Worm (Caenorhabditis elegans) whole organism, early embryonic: ENCODE data around the gene sams-1.
"Not testable (repeated sequence)": the region's sequence is repeated elsewhere in the genome, so short reads cannot be mapped to it uniquely, and the experiment has no call there.

Experiments
- B0310.2 ChIP-seq: sonication (generic microtip); optimal IDR thresholded peaks from 2 replicates; lab custom pipeline; 2016; ENCODE audit warnings: mild to moderate bottlenecking, missing genetic modification characterization, missing compliant biosample characterization
- F13C5.2 ChIP-seq: sonication (generic microtip); optimal IDR thresholded peaks from 2 replicates; lab custom pipeline; 2017; ENCODE audit warnings: mild to moderate bottlenecking, missing genetic modification characterization, inconsistent platforms, missing compliant biosample characterization
- aly-1 ChIP-seq: sonication (generic microtip); optimal IDR thresholded peaks from 2 replicates; lab custom pipeline; 2016; ENCODE audit warnings: missing genetic modification characterization, missing compliant biosample characterization
- ama-1 ChIP-seq: fragments of 150-350 bp; optimal IDR thresholded peaks from 2 replicates; lab custom pipeline; 2014
- ceh-13 ChIP-seq: fragments of 200-800 bp; sonication (Bioruptor generic); optimal IDR thresholded peaks from 2 replicates; lab custom pipeline; 2018; ENCODE audit warnings: mild to moderate bottlenecking, missing genetic modification characterization, missing compliant biosample characterization
- ceh-36 ChIP-seq: sonication (generic microtip); optimal IDR thresholded peaks from 2 replicates; lab custom pipeline; 2016; ENCODE audit warnings: missing genetic modification characterization, inconsistent platforms, missing compliant biosample characterization
- ets-7 ChIP-seq: sonication (generic microtip); optimal IDR thresholded peaks from 2 replicates; lab custom pipeline; 2016; ENCODE audit warnings: missing genotype, missing genetic modification characterization, missing compliant biosample characterization
- flt-1 ChIP-seq: fragments of 200-800 bp; sonication (Bioruptor generic); IDR thresholded peaks from 2 replicates; pipeline ENCODE4 v1.3.6; 2022; ENCODE audit warnings: missing genetic modification characterization, missing compliant biosample characterization
- hmbx-1 ChIP-seq: sonication (generic microtip); optimal IDR thresholded peaks from 2 replicates; lab custom pipeline; 2016; ENCODE audit warnings: mild to moderate bottlenecking, missing genetic modification characterization, missing compliant biosample characterization
- hmg-4 ChIP-seq: fragments of 200-800 bp; sonication (Bioruptor generic); optimal IDR thresholded peaks from 2 replicates; lab custom pipeline; 2018; ENCODE audit warnings: mild to moderate bottlenecking, missing genetic modification characterization, missing compliant biosample characterization
- hnd-1 ChIP-seq: sonication (generic microtip); optimal IDR thresholded peaks from 2 replicates; lab custom pipeline; 2016; ENCODE audit warnings: missing genetic modification characterization, missing compliant biosample characterization
- pes-1 ChIP-seq: fragments of 200-800 bp; sonication (Bioruptor generic); IDR thresholded peaks from 2 replicates; pipeline ENCODE4 v1.3.6; 2022; ENCODE audit warnings: missing genetic modification reagents, missing genetic modification characterization, missing compliant biosample characterization
- scrt-1 ChIP-seq: fragments of 200-800 bp; sonication (Bioruptor generic); IDR thresholded peaks from 2 replicates; pipeline ENCODE4 v1.3.6; 2022; ENCODE audit warnings: missing genetic modification characterization, missing compliant biosample characterization
- sea-1 ChIP-seq: fragments of 200-800 bp; sonication (Bioruptor generic); conservative IDR thresholded peaks from 2 replicates; pipeline ENCODE4 v1.3.6; 2022; ENCODE audit warnings: missing genetic modification characterization, missing compliant biosample characterization
- tbx-11 ChIP-seq: fragments of 200-800 bp; sonication (Bioruptor generic); IDR thresholded peaks from 2 replicates; pipeline ENCODE4 v1.3.6; 2022; ENCODE audit warnings: missing genetic modification characterization, missing compliant biosample characterization
- tbx-37 ChIP-seq: fragments of 200-800 bp; sonication (Bioruptor generic); conservative IDR thresholded peaks from 2 replicates; pipeline ENCODE4 v1.3.6; 2022; ENCODE audit warnings: missing genetic modification reagents, missing genetic modification characterization, missing compliant biosample characterization
- tra-4 ChIP-seq: sonication (generic microtip); optimal IDR thresholded peaks from 2 replicates; lab custom pipeline; 2017; ENCODE audit warnings: missing genetic modification characterization, missing compliant biosample characterization

The sams-1 gene

ce11 chrX:11946788-11947463, 18.8 kb upstream of the sams-1 start, which contains the start of gene nfya-1:
TSS of gene nfya-1 (minus strand) at chrX:11946838.
- no peak for TF ChIP-seq ets-7 (tag; lab: Kevin White, UChicago)
- peak; percentile 9 for TF ChIP-seq F13C5.2 (tag; lab: Kevin White, UChicago)

ce11 chrX:11948184-11948894, 17.4 kb upstream of the sams-1 start, which contains the start of gene lsd-1:
TSS of gene lsd-1 (plus strand) at chrX:11948844.
- TF ChIP-seq ama-1 (lab: Kevin White, UChicago) (no peak), hmg-4 (peak; percentile 7), tbx-11 (no peak), hnd-1 (tag; lab: Kevin White, UChicago) (no peak)

- TF ChIP-seq tbx-37 (GFP tag; lab: Robert Waterston, UW) (no peak), hmg-4 (no peak), ets-7 (tag; lab: Kevin White, UChicago) (no peak), sea-1 (GFP tag; lab: Robert Waterston, UW) (no peak), hnd-1 (tag; lab: Kevin White, UChicago) (no peak), scrt-1 (GFP tag; lab: Robert Waterston, UW) (no peak), B0310.2 (tag; lab: Kevin White, UChicago) (no peak)
These were observed 13.6 kb upstream of the sams-1 start for ce11 chrX:11952129-11952528.

ce11 chrX:11953229-11953628, 12.5 kb upstream of the sams-1 start, which contains the start of gene T08D10.4:
TSS of gene T08D10.4 (minus strand) at chrX:11953329.
- TF ChIP-seq ceh-36 (tag; lab: Kevin White, UChicago): no peak
- TF ChIP-seq scrt-1 (GFP tag; lab: Robert Waterston, UW): no peak
- no peak for TF ChIP-seq tbx-11
- TF ChIP-seq ets-7 (tag; lab: Kevin White, UChicago): no peak
- TF ChIP-seq ama-1 (lab: Kevin White, UChicago): no peak
- no peak for TF ChIP-seq tra-4 (tag; lab: Kevin White, UChicago)
- TF ChIP-seq ceh-13 (GFP tag; lab: Kevin White, UChicago): no peak
- TF ChIP-seq tbx-37 (GFP tag; lab: Robert Waterston, UW): no peak
- TF ChIP-seq aly-1 (tag; lab: Kevin White, UChicago): no peak
- TF ChIP-seq flt-1 (GFP tag; lab: Robert Waterston, UW): no peak
- TF ChIP-seq B0310.2 (tag; lab: Kevin White, UChicago): no peak
- TF ChIP-seq hnd-1 (tag; lab: Kevin White, UChicago): no peak
- TF ChIP-seq hmbx-1 (tag; lab: Kevin White, UChicago): no peak
- no peak for TF ChIP-seq pes-1 (GFP tag; lab: Robert Waterston, UW)

- TF ChIP-seq hmg-4 (no peak), tbx-37 (GFP tag; lab: Robert Waterston, UW) (no peak)
These were observed 10.6 kb upstream of the sams-1 start, which contains the start of gene T08D10.3 for ce11 chrX:11955125-11955524. TSS of gene T08D10.3 (plus strand) at chrX:11955425.

ce11 chrX:11957246-11957645, 8.5 kb upstream of the sams-1 start, which contains the start of gene T08D10.5:
TSS of gene T08D10.5 (plus strand) at chrX:11957546.
- TF ChIP-seq ceh-13 (GFP tag; lab: Kevin White, UChicago): no peak

ce11 chrX:11959838-11960237, 5.9 kb upstream of the sams-1 start, which contains the start of gene C49F5.8:
TSS of gene C49F5.8 (plus strand) at chrX:11960138.
- TF ChIP-seq tra-4 (tag; lab: Kevin White, UChicago) (no peak), ceh-13 (GFP tag; lab: Kevin White, UChicago) (no peak), tbx-37 (GFP tag; lab: Robert Waterston, UW) (no peak), aly-1 (tag; lab: Kevin White, UChicago) (no peak), pes-1 (GFP tag; lab: Robert Waterston, UW) (no peak), scrt-1 (GFP tag; lab: Robert Waterston, UW) (no peak), ceh-36 (tag; lab: Kevin White, UChicago) (no peak), ets-7 (tag; lab: Kevin White, UChicago) (no peak)

- not testable (repeated sequence) for TF ChIP-seq pes-1 (GFP tag; lab: Robert Waterston, UW); ceh-36 (tag; lab: Kevin White, UChicago); tbx-37 (GFP tag; lab: Robert Waterston, UW)
These were observed 4.7 kb upstream of the sams-1 start, which contains the start of gene C49F5.13 for ce11 chrX:11961103-11961502. TSS of gene C49F5.13 (plus strand) at chrX:11961403.
